Worm (Caenorhabditis elegans) whole organism, dauer: ENCODE data around the gene F19B10.10.

Experiments
- unc-62 ChIP-seq: sonication (generic microtip); optimal IDR thresholded peaks from 2 replicates; lab custom pipeline; 2017; ENCODE audit warnings: missing biosample characterization, missing genetic modification reagents, missing genetic modification characterization

The F19B10.10 gene

ce11 chrII:3684487-3685067 lies 3.4 kb upstream of the F19B10.10 start:
- TF ChIP-seq unc-62 (GFP tag; lab: Kevin White, UChicago): no peak

- no peak for TF ChIP-seq unc-62 (GFP tag; lab: Kevin White, UChicago)
These were observed 1.6 kb upstream of the F19B10.10 start, which contains the start of gene F19B10.1 for ce11 chrII:3682770-3683234. F19B10.1 (plus strand) TSS chrII:3683184.

ce11 chrII:3680366-3680765 lies 849 bp downstream of the F19B10.10 start:
- no peak for TF ChIP-seq unc-62 (GFP tag; lab: Kevin White, UChicago)

- no peak for TF ChIP-seq unc-62 (GFP tag; lab: Kevin White, UChicago)
These were observed 2.2 kb downstream of the F19B10.10 start for ce11 chrII:3678978-3679377.

- no peak for TF ChIP-seq unc-62 (GFP tag; lab: Kevin White, UChicago)
These were observed 6.0 kb downstream of the F19B10.10 start, which contains the start of gene F19B10.2 for ce11 chrII:3675176-3675575. F19B10.2 (plus strand) TSS chrII:3675476.

- no peak for TF ChIP-seq unc-62 (GFP tag; lab: Kevin White, UChicago)
These were observed 7.7 kb downstream of the F19B10.10 start, which contains the start of gene sea-1 for ce11 chrII:3673493-3673892. sea-1 (minus strand) TSS chrII:3673593.

- TF ChIP-seq unc-62 (GFP tag; lab: Kevin White, UChicago): no peak
These were observed 10.3 kb downstream of the F19B10.10 start, which contains the start of gene srx-98 for ce11 chrII:3670956-3671355. srx-98 (minus strand) TSS chrII:3671056.

- TF ChIP-seq unc-62 (GFP tag; lab: Kevin White, UChicago): no peak
These were observed 11.9 kb downstream of the F19B10.10 start, which contains the start of gene srx-97 for ce11 chrII:3669315-3669714. srx-97 (minus strand) TSS chrII:3669415.

ce11 chrII:3665181-3665580 lies 16.0 kb downstream of the F19B10.10 start:
- TF ChIP-seq unc-62 (GFP tag; lab: Kevin White, UChicago): no peak

- no peak for TF ChIP-seq unc-62 (GFP tag; lab: Kevin White, UChicago)
These were observed 16.7 kb downstream of the F19B10.10 start, which contains the start of gene F19B10.3 for ce11 chrII:3664470-3664869. F19B10.3 (plus strand) TSS chrII:3664770.

ce11 chrII:3663796-3664195 lies 17.4 kb downstream of the F19B10.10 start, which contains the start of gene F19B10.6:
F19B10.6 (minus strand) TSS chrII:3663896.
- no peak for TF ChIP-seq unc-62 (GFP tag; lab: Kevin White, UChicago)

ce11 chrII:3661932-3662331 lies 19.3 kb downstream of the F19B10.10 start, which contains the start of gene F19B10.13:
F19B10.13 (plus strand) TSS chrII:3662274.
- no peak for TF ChIP-seq unc-62 (GFP tag; lab: Kevin White, UChicago)

ce11 chrII:3659776-3660175 lies 21.4 kb downstream of the F19B10.10 start, which contains the start of gene F19B10.4:
F19B10.4 (plus strand) TSS chrII:3660076.
- TF ChIP-seq unc-62 (GFP tag; lab: Kevin White, UChicago): no peak

ce11 chrII:3655378-3655777 lies 25.8 kb downstream of the F19B10.10 start, which contains the start of gene F19B10.5:
F19B10.5 (plus strand) TSS chrII:3655678.
- TF ChIP-seq unc-62 (GFP tag; lab: Kevin White, UChicago): no peak

ce11 chrII:3647111-3647510 lies 34.1 kb downstream of the F19B10.10 start, which contains the start of gene fbxb-33:
fbxb-33 (plus strand) TSS chrII:3647411.
- TF ChIP-seq unc-62 (GFP tag; lab: Kevin White, UChicago): no peak

- no peak for TF ChIP-seq unc-62 (GFP tag; lab: Kevin White, UChicago)
These were observed 40.0 kb downstream of the F19B10.10 start, which contains the start of gene M151.1 for ce11 chrII:3641197-3641596. M151.1 (plus strand) TSS chrII:3641497.
